Worm (Caenorhabditis elegans) whole organism, midembryonic: Measurements from ENCODE around the gene sor-1.

ENCODE experiments used
- T22C8.4 ChIP-seq: fragments of 200-800 bp; sonication (Bioruptor generic); IDR thresholded peaks from 2 replicates; pipeline ENCODE4 v1.3.6; 2022; ENCODE audit warnings: missing genetic modification characterization, missing compliant biosample characterization
- cog-1 ChIP-seq: sonication (generic microtip); optimal IDR thresholded peaks from 2 replicates; lab custom pipeline; 2016; ENCODE audit warnings: missing genetic modification characterization, missing compliant biosample characterization
- flt-1 ChIP-seq: fragments of 200-800 bp; sonication (Bioruptor generic); IDR thresholded peaks from 2 replicates; pipeline ENCODE4 v1.3.6; 2022; ENCODE audit warnings: missing genetic modification characterization, missing compliant biosample characterization
- klf-2 ChIP-seq: fragments of 200-800 bp; sonication (Bioruptor generic); conservative IDR thresholded peaks from 2 replicates; pipeline ENCODE4 v1.3.6; 2022; ENCODE audit warnings: missing genetic modification reagents, missing genetic modification characterization, missing compliant biosample characterization
- med-1 ChIP-seq: sonication (generic microtip); optimal IDR thresholded peaks from 2 replicates; lab custom pipeline; 2017; ENCODE audit warnings: missing genetic modification characterization, mild to moderate bottlenecking, missing compliant biosample characterization, antibody characterized with exemption, missing genetic modification reagents; ENCODE audit not compliant: insufficient read depth
- ref-1 ChIP-seq: fragments of 200-800 bp; sonication (Bioruptor generic); conservative IDR thresholded peaks from 2 replicates; pipeline ENCODE4 v1.3.6; 2022; ENCODE audit warnings: missing genetic modification reagents, missing genetic modification characterization, missing compliant biosample characterization
- tab-1 ChIP-seq: fragments of 200-800 bp; sonication (Bioruptor generic); IDR thresholded peaks from 2 replicates; pipeline ENCODE4 v1.3.6; 2022; ENCODE audit warnings: missing genetic modification characterization, missing compliant biosample characterization
- ztf-23 ChIP-seq: fragments of 200-800 bp; sonication (Bioruptor generic); IDR thresholded peaks from 2 replicates; pipeline ENCODE4 v1.3.6; 2022; ENCODE audit warnings: missing genetic modification reagents, missing genetic modification characterization, missing compliant biosample characterization
- ztf-29 ChIP-seq: fragments of 200-800 bp; sonication (Bioruptor generic); IDR thresholded peaks from 2 replicates; pipeline ENCODE4 v1.3.6; 2022; ENCODE audit warnings: missing genetic modification reagents, missing genetic modification characterization, missing compliant biosample characterization

DNA sequence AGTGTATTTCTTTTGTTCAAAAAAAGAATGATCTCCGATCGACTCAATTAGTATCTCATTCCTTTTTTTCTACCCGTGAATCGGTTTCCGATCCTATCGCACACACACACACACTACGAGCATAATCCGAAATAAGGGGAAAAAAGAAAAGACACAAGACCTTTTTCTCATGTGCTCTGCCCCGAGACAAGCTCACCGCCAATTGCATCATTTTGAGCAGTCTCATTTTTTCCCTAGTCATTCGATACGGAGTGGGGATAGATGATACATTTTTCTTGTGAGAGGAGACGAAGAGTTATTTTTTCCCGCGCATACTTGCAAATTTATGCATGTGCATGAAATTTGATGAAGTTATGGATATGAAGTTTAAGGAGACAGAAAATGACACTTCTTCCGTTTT is 25.7 kb upstream of the sor-1 start:
- TF ChIP-seq T22C8.4 (GFP tag; lab: Robert Waterston, UW) = no peak
- TF ChIP-seq ref-1 (GFP tag; lab: Robert Waterston, UW) = no peak
- TF ChIP-seq ztf-29 = no peak
- no peak for TF ChIP-seq klf-2 (GFP tag; lab: Robert Waterston, UW)
- TF ChIP-seq flt-1 (GFP tag; lab: Robert Waterston, UW) = no peak
- TF ChIP-seq med-1 = no peak
- no peak for TF ChIP-seq ztf-23
- TF ChIP-seq tab-1 (GFP tag; lab: Robert Waterston, UW) = no peak
- TF ChIP-seq cog-1 = no peak
